Worm (Caenorhabditis elegans): Measurements from ENCODE around the gene H06I04.6.

ce11 chrIII:3106301-3106700 lies 42.2 kb upstream of the H06I04.6 start:
- TF ChIP-seq ceh-82 (tag; optimal IDR thresholded peaks at IDR 0.05) (no peak), elt-3 (tag; optimal IDR thresholded peaks at IDR 0.05) (no peak), skn-1 (tag; optimal IDR thresholded peaks at IDR 0.05) (no peak), fos-1 (tag; optimal IDR thresholded peaks at IDR 0.05) (no peak), ceh-16 (tag; optimal IDR thresholded peaks at IDR 0.05) (no peak), zag-1 (tag; optimal IDR thresholded peaks at IDR 0.05) (no peak), ZK546.5 (tag; optimal IDR thresholded peaks at IDR 0.05) (no peak), nhr-21 (tag; optimal IDR thresholded peaks at IDR 0.05) (no peak), dmd-4 (tag; optimal IDR thresholded peaks at IDR 0.05) (no peak), blmp-1 (tag; optimal IDR thresholded peaks at IDR 0.05; ENCODE audit: insufficient read depth) (no peak), nhr-237 (tag; optimal IDR thresholded peaks at IDR 0.05) (no peak), snpc-4 (tag; optimal IDR thresholded peaks at IDR 0.05) (no peak)

Data from whole organism, L2 larva.